Worm (Caenorhabditis elegans): ENCODE results near the gene ztf-1.

DNA sequence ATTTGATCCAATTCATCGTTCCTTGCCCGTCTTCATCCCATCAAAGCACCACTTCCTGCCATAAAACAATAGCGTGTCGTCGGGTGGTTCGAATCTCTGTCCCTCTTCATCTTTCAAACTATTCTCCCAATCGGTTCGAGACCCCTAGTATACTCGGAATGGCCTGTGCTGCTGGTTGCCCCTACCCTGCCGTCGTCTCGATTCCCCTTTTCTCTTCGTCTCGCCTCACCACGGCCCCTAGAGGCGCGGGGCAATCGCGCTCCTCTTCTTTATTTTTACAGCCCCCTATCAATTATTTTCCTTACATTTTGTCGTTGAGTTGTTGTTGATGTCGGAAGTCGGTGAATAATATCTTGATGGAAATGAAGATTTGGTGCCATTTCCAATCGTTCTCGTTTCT lies 3.5 kb downstream of the ztf-1 start:
- no peak for TF ChIP-seq nhr-12 (tag; optimal IDR thresholded peaks at IDR 0.05)
- no peak for TF ChIP-seq mls-2 (tag; optimal IDR thresholded peaks at IDR 0.05)
- no peak for TF ChIP-seq lsy-2 (tag; optimal IDR thresholded peaks at IDR 0.05)
- TF ChIP-seq ham-2 (GFP tag; optimal IDR thresholded peaks at IDR 0.05): no peak
- no peak for TF ChIP-seq zip-8 (tag; optimal IDR thresholded peaks at IDR 0.05)
- TF ChIP-seq nhr-237 (tag; optimal IDR thresholded peaks at IDR 0.05): no peak
- TF ChIP-seq ces-1 (GFP tag; optimal IDR thresholded peaks at IDR 0.05): no peak
- no peak for TF ChIP-seq elt-1 (tag; optimal IDR thresholded peaks at IDR 0.05; ENCODE audit: borderline replicate concordance, insufficient read depth)

Data from whole organism, mixed stage, embryonic.